Fruit fly (Drosophila melanogaster) whole organism, embryonic: Measurements from ENCODE around the gene cher.

Source experiments
- Blimp-1 ChIP-seq: fragments of 200-800 bp; sonication (Bioruptor generic); optimal IDR thresholded peaks from 3 replicates; lab custom pipeline; 2018; ENCODE audit warnings: missing biosample characterization, missing genetic modification characterization, mild to moderate bottlenecking, moderate library complexity, missing genetic modification reagents
- BtbVII ChIP-seq: fragments of 200-800 bp; sonication (Bioruptor generic); optimal IDR thresholded peaks from 3 replicates; lab custom pipeline; 2017; ENCODE audit warnings: missing biosample characterization, mild to moderate bottlenecking, missing genetic modification characterization
- CG11247 ChIP-seq: fragments of 200-800 bp; sonication (Bioruptor generic); IDR thresholded peaks from 2 replicates; pipeline ENCODE4 v1.3.6; 2022; ENCODE audit warnings: missing biosample characterization, missing genetic modification characterization
- CG11723 ChIP-seq: fragments of 200-800 bp; sonication (Bioruptor generic); optimal IDR thresholded peaks from 2 replicates; lab custom pipeline; 2017; ENCODE audit warnings: missing biosample characterization, mild to moderate bottlenecking, missing genetic modification characterization
- CG12071 ChIP-seq: fragments of 200-800 bp; sonication (Bioruptor generic); optimal IDR thresholded peaks from 3 replicates; lab custom pipeline; 2018; ENCODE audit warnings: missing biosample characterization, mild to moderate bottlenecking, missing genetic modification characterization
- CG12391 ChIP-seq: fragments of 200-800 bp; sonication (Bioruptor generic); optimal IDR thresholded peaks from 3 replicates; lab custom pipeline; 2018; ENCODE audit warnings: missing biosample characterization, mild to moderate bottlenecking, missing genetic modification characterization, moderate library complexity
- CG12769 ChIP-seq: fragments of 200-800 bp; sonication (Bioruptor generic); optimal IDR thresholded peaks from 2 replicates; lab custom pipeline; 2019; ENCODE audit warnings: missing biosample characterization, mild to moderate bottlenecking, missing genetic modification characterization, moderate library complexity
- CG13424 ChIP-seq: fragments of 200-800 bp; sonication (Bioruptor generic); optimal IDR thresholded peaks from 2 replicates; lab custom pipeline; 2019; ENCODE audit warnings: missing biosample characterization, mild to moderate bottlenecking, missing genetic modification characterization, moderate library complexity
- CG13775 ChIP-seq: fragments of 200-800 bp; sonication (Bioruptor generic); optimal IDR thresholded peaks from 3 replicates; lab custom pipeline; 2017; ENCODE audit warnings: missing biosample characterization, mild to moderate bottlenecking, missing genetic modification characterization
- CG14014 ChIP-seq: fragments of 200-800 bp; sonication (Bioruptor generic); IDR thresholded peaks from 2 replicates; pipeline ENCODE4 v1.3.6; 2022; ENCODE audit warnings: missing biosample characterization, missing genetic modification characterization
- CG15601 ChIP-seq: fragments of 200-800 bp; sonication (Bioruptor generic); optimal IDR thresholded peaks from 3 replicates; lab custom pipeline; 2019; ENCODE audit warnings: missing biosample characterization, mild to moderate bottlenecking, missing genetic modification characterization, moderate library complexity
- CG1647 ChIP-seq: fragments of 200-800 bp; sonication (Bioruptor generic); optimal IDR thresholded peaks from 3 replicates; lab custom pipeline; 2016; ENCODE audit warnings: missing biosample characterization, missing genetic modification characterization
- CG17186 ChIP-seq: fragments of 200-800 bp; sonication (Bioruptor generic); optimal IDR thresholded peaks from 3 replicates; lab custom pipeline; 2017; ENCODE audit warnings: missing biosample characterization, missing genetic modification reagents, missing genetic modification characterization
- CG2678 ChIP-seq: fragments of 200-800 bp; sonication (Bioruptor generic); optimal IDR thresholded peaks from 3 replicates; lab custom pipeline; 2019; ENCODE audit warnings: missing biosample characterization, mild to moderate bottlenecking, missing genetic modification characterization, moderate library complexity
- CG30020 ChIP-seq: fragments of 200-800 bp; optimal IDR thresholded peaks from 2 replicates; lab custom pipeline; 2019; ENCODE audit warnings: missing biosample characterization, mild to moderate bottlenecking, missing genetic modification characterization, moderate library complexity
- CG30403 ChIP-seq: fragments of 200-800 bp; sonication (Bioruptor generic); optimal IDR thresholded peaks from 3 replicates; lab custom pipeline; 2016; ENCODE audit warnings: missing biosample characterization, missing genetic modification characterization
- CG31441 ChIP-seq: fragments of 200-800 bp; sonication (Bioruptor generic); IDR thresholded peaks from 2 replicates; pipeline ENCODE4 v1.3.6; 2022; ENCODE audit warnings: missing biosample characterization, missing genetic modification characterization
- CG4424 ChIP-seq: fragments of 200-800 bp; sonication (Bioruptor generic); optimal IDR thresholded peaks from 3 replicates; lab custom pipeline; 2016; ENCODE audit warnings: missing biosample characterization, missing genetic modification characterization
- CG6689 ChIP-seq: fragments of 200-800 bp; sonication (Bioruptor generic); IDR thresholded peaks from 2 replicates; pipeline ENCODE4 v1.3.6; 2022; ENCODE audit warnings: missing biosample characterization, missing genetic modification characterization
- CG8388 ChIP-seq: fragments of 200-800 bp; sonication (Bioruptor generic); optimal IDR thresholded peaks from 2 replicates; lab custom pipeline; 2019; ENCODE audit warnings: missing biosample characterization, mild to moderate bottlenecking, missing genetic modification characterization, moderate library complexity
- CG9437 ChIP-seq: fragments of 200-800 bp; sonication (Bioruptor generic); optimal IDR thresholded peaks from 2 replicates; lab custom pipeline; 2018; ENCODE audit warnings: missing biosample characterization, mild to moderate bottlenecking, missing genetic modification characterization
- CG9817 ChIP-seq: fragments of 200-800 bp; sonication (Bioruptor generic); optimal IDR thresholded peaks from 2 replicates; lab custom pipeline; 2018; ENCODE audit warnings: missing biosample characterization, mild to moderate bottlenecking, missing genetic modification characterization, moderate library complexity
- Fer2 ChIP-seq: fragments of 200-800 bp; sonication (Bioruptor generic); optimal IDR thresholded peaks from 2 replicates; lab custom pipeline; 2018; ENCODE audit warnings: missing biosample characterization, mild to moderate bottlenecking, missing genetic modification characterization, moderate library complexity
- Hand ChIP-seq: fragments of 200-800 bp; sonication (Bioruptor generic); optimal IDR thresholded peaks from 2 replicates; lab custom pipeline; 2017; ENCODE audit warnings: mild to moderate bottlenecking, missing biosample characterization, missing genetic modification reagents, missing genetic modification characterization
- Jarid2 ChIP-seq: fragments of 200-800 bp; sonication (Bioruptor generic); optimal IDR thresholded peaks from 3 replicates; lab custom pipeline; 2017; ENCODE audit warnings: mild to moderate bottlenecking, missing biosample characterization, missing genetic modification reagents, missing genetic modification characterization
- Oaz ChIP-seq: fragments of 200-800 bp; sonication (Bioruptor generic); IDR thresholded peaks from 2 replicates; pipeline ENCODE4 v1.3.6; 2022; ENCODE audit warnings: missing biosample characterization, missing genetic modification characterization
- Oli ChIP-seq: fragments of 200-800 bp; sonication (Bioruptor generic); optimal IDR thresholded peaks from 2 replicates; lab custom pipeline; 2018; ENCODE audit warnings: missing biosample characterization, mild to moderate bottlenecking, missing genetic modification characterization, moderate library complexity
- PHDP ChIP-seq: fragments of 200-800 bp; sonication (Bioruptor generic); optimal IDR thresholded peaks from 3 replicates; lab custom pipeline; 2018; ENCODE audit warnings: missing biosample characterization, mild to moderate bottlenecking, missing genetic modification characterization, moderate library complexity
- Pdp1 ChIP-seq, 2 experiments: fragments of 200-800 bp; sonication (Bioruptor generic); optimal IDR thresholded peaks; 3 replicates each; lab custom pipeline; 2016; ENCODE audit warnings: missing biosample characterization in 2 of 2, missing genetic modification characterization in 2 of 2, mild to moderate bottlenecking in 1 of 2, moderate library complexity in 1 of 2
- Poxn ChIP-seq: fragments of 200-800 bp; sonication (Bioruptor generic); IDR thresholded peaks from 2 replicates; pipeline ENCODE4 v1.3.6; 2022; ENCODE audit warnings: missing biosample characterization, missing genetic modification characterization
- Ravus ChIP-seq: fragments of 200-800 bp; sonication (Bioruptor generic); IDR thresholded peaks from 2 replicates; pipeline ENCODE4 v1.3.6; 2022; ENCODE audit warnings: missing biosample characterization, missing genetic modification characterization
- Xrp1 ChIP-seq: fragments of 200-800 bp; sonication (Bioruptor generic); IDR thresholded peaks from 2 replicates; pipeline ENCODE4 v1.3.6; 2022; ENCODE audit warnings: missing biosample characterization, missing genetic modification characterization
- ara ChIP-seq: fragments of 200-800 bp; sonication (Bioruptor generic); IDR thresholded peaks from 2 replicates; pipeline ENCODE4 v1.3.6; 2022; ENCODE audit warnings: missing biosample characterization, missing genetic modification characterization
- crol ChIP-seq: fragments of 200-800 bp; sonication (Bioruptor generic); IDR thresholded peaks from 2 replicates; pipeline ENCODE4 v1.3.6; 2022; ENCODE audit warnings: missing biosample characterization, missing genetic modification characterization
- dmrt11E ChIP-seq: fragments of 200-800 bp; sonication (Bioruptor generic); optimal IDR thresholded peaks from 3 replicates; lab custom pipeline; 2018; ENCODE audit warnings: missing biosample characterization, mild to moderate bottlenecking, missing genetic modification characterization, moderate library complexity
- gcm ChIP-seq: fragments of 200-800 bp; sonication (Bioruptor generic); optimal IDR thresholded peaks from 2 replicates; lab custom pipeline; 2019; ENCODE audit warnings: missing biosample characterization, mild to moderate bottlenecking, missing genetic modification characterization, moderate library complexity
- grn ChIP-seq: fragments of 200-800 bp; sonication (Bioruptor generic); optimal IDR thresholded peaks from 3 replicates; lab custom pipeline; 2017; ENCODE audit warnings: missing biosample characterization, missing genetic modification characterization
- gsb-n ChIP-seq: fragments of 200-800 bp; sonication (Bioruptor generic); optimal IDR thresholded peaks from 3 replicates; lab custom pipeline; 2018; ENCODE audit warnings: missing biosample characterization, mild to moderate bottlenecking, missing genetic modification characterization
- gt ChIP-seq: fragments of 200-800 bp; sonication (Bioruptor generic); IDR thresholded peaks from 2 replicates; pipeline ENCODE4 v1.3.6; 2022; ENCODE audit warnings: missing biosample characterization, missing genetic modification characterization
- jing ChIP-seq: fragments of 200-800 bp; sonication (Bioruptor generic); optimal IDR thresholded peaks from 2 replicates; lab custom pipeline; 2018; ENCODE audit warnings: missing biosample characterization, mild to moderate bottlenecking, missing genetic modification characterization
- lola ChIP-seq, 3 experiments: fragments of >200 bp in 2 of 3; fragments of 200-800 bp in 1 of 3; sonication (Bioruptor generic) in 1 of 3; optimal IDR thresholded peaks; 2 replicates each; lab custom pipeline; 2017 to 2019; ENCODE audit warnings: missing biosample characterization in 3 of 3, missing genetic modification characterization in 3 of 3, mild to moderate bottlenecking in 1 of 3, moderate library complexity in 1 of 3
- maf-S ChIP-seq: fragments of 200-800 bp; sonication (Bioruptor generic); optimal IDR thresholded peaks from 2 replicates; lab custom pipeline; 2016; ENCODE audit warnings: missing biosample characterization, missing genetic modification characterization
- org-1 ChIP-seq: fragments of 200-800 bp; sonication (Bioruptor generic); optimal IDR thresholded peaks from 2 replicates; lab custom pipeline; 2017; ENCODE audit warnings: missing biosample characterization, missing genetic modification characterization
- rib ChIP-seq: fragments of 200-800 bp; sonication (Bioruptor generic); IDR thresholded peaks from 2 replicates; pipeline ENCODE4 v1.3.6; 2022; ENCODE audit warnings: missing biosample characterization, missing genetic modification characterization
- seq ChIP-seq: fragments of 200-800 bp; sonication (Bioruptor generic); IDR thresholded peaks from 2 replicates; pipeline ENCODE4 v1.3.6; 2022; ENCODE audit warnings: missing biosample characterization, missing genetic modification characterization
- sisA ChIP-seq: fragments of 200-800 bp; sonication (Bioruptor generic); IDR thresholded peaks from 2 replicates; pipeline ENCODE4 v1.3.6; 2022; ENCODE audit warnings: missing biosample characterization, missing genetic modification characterization
- sna ChIP-seq: fragments of 200-800 bp; sonication (Bioruptor generic); IDR thresholded peaks from 2 replicates; pipeline ENCODE4 v1.3.6; 2022; ENCODE audit warnings: missing biosample characterization, missing genetic modification characterization; ENCODE audit not compliant: partially characterized antibody
- unpg ChIP-seq: fragments of 200-800 bp; sonication (Bioruptor generic); optimal IDR thresholded peaks from 3 replicates; lab custom pipeline; 2018; ENCODE audit warnings: missing biosample characterization, mild to moderate bottlenecking, missing genetic modification characterization, moderate library complexity

Gene cher

DNA sequence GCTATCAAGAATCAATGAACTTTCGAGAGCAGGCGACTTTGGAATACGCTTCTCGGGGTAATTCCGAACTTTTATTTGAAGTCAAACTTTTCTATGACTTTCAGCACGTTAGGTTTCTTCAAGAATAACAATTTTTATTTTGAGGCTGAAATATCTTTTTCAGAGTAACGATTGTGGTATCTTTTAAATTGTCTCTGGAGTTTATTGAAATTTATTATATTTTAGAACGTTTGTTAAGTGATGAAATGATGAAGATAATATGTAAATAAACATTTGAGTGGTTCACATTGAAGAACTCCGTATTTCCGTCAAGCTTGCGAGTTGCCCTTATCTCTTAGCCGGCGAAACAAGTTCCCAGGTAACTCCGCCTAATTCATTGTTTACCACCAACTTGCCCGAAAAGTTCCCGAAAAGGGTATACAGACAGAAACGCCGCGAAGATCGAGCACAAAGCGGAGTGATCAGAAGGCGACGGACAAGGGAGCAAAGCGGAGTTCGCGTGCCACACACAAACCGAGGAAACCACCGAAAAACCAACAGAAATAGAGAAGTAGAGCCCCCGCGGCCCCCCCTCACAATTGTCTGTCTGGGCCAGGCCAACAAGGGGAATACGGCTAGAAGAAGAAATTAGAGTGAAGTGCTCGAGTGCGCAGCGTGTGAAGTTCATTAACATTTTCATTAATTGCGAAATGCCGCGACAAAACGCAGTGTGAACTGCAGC, 7.4 kb downstream of the cher start (continued):
- TF ChIP-seq gsb-n (tag; lab: Kevin White, UChicago), result peak; percentile 42
- TF ChIP-seq Hand (GFP tag; lab: Kevin White, UChicago), result no peak
- peak; percentile 42 for TF ChIP-seq CG2678 (tag; lab: Kevin White, UChicago)
- 0 out of 2 replicates have a peak, but pooled peaks have one; percentile 34 for TF ChIP-seq ara (GFP tag; lab: Robert Waterston, UW)
- peak; percentile 18 for TF ChIP-seq CG13424 (tag; lab: Kevin White, UChicago)
- peak; percentile 62 for TF ChIP-seq dmrt11E (tag; lab: Kevin White, UChicago)
- TF ChIP-seq CG8388, result peak; percentile 8
- TF ChIP-seq org-1 (GFP tag; lab: Kevin White, UChicago), result no peak
- no peak for TF ChIP-seq CG9817 (tag; lab: Kevin White, UChicago)
- TF ChIP-seq CG6689, result 0 out of 2 replicates have a peak, but pooled peaks have one; percentile 8
- peak; percentile 29 for TF ChIP-seq CG15601 (tag; lab: Kevin White, UChicago)
- TF ChIP-seq Ravus (GFP tag; lab: Robert Waterston, UW), result no peak
- no peak for TF ChIP-seq CG1647
- peak; percentile 28 for TF ChIP-seq unpg
- peak; percentile 12 for TF ChIP-seq gcm (GFP tag; lab: Kevin White, UChicago)
- TF ChIP-seq CG12769 (tag; lab: Kevin White, UChicago), result peak; percentile 7
- TF ChIP-seq maf-S, result no peak
- no peak for TF ChIP-seq BtbVII (GFP tag; lab: Kevin White, UChicago)
- TF ChIP-seq CG9437 (GFP tag; lab: Kevin White, UChicago), result peak; percentile 2
- TF ChIP-seq Jarid2 (GFP tag; lab: Kevin White, UChicago), result no peak
- TF ChIP-seq Oli (tag; lab: Kevin White, UChicago), result peak; percentile 22
- TF ChIP-seq CG17186 (GFP tag; lab: Kevin White, UChicago), result no peak
- no peak for TF ChIP-seq sna (GFP tag; lab: Robert Waterston, UW)
- peak; percentile 29 for TF ChIP-seq CG12391 (tag; lab: Kevin White, UChicago)
- no peak for TF ChIP-seq CG11723 (GFP tag; lab: Kevin White, UChicago)
- no peak for TF ChIP-seq sisA
- TF ChIP-seq CG12071 (GFP tag; lab: Kevin White, UChicago), result no peak
- no peak for TF ChIP-seq gt (GFP tag; lab: Robert Waterston, UW)
- TF ChIP-seq PHDP (tag; lab: Kevin White, UChicago), result peak; percentile 25
- peak; percentile 39 for TF ChIP-seq Blimp-1 (GFP tag; lab: Kevin White, UChicago)
- peak; percentile 58; the same call in 1 of the 2 replicates for TF ChIP-seq Xrp1 (GFP tag; lab: Robert Waterston, UW)
- peak; percentile 20; the same call in 1 of the 2 replicates for TF ChIP-seq rib (GFP tag; lab: Robert Waterston, UW)
- TF ChIP-seq grn (GFP tag; lab: Kevin White, UChicago), result peak; percentile 34
- TF ChIP-seq Pdp1 (GFP tag; optimal IDR thresholded peaks at IDR 0.05; lab: Kevin White, UChicago), result peak in 1 of 2 experiments; percentile 10
- 0 out of 2 replicates have a peak, but pooled peaks have one; percentile 25 for TF ChIP-seq CG31441 (GFP tag; lab: Robert Waterston, UW)
- no peak for TF ChIP-seq CG30020
- TF ChIP-seq Poxn (GFP tag; lab: Robert Waterston, UW), result no peak
- TF ChIP-seq Fer2 (tag; lab: Kevin White, UChicago), result no peak
- peak; percentile 24 for TF ChIP-seq CG4424 (GFP tag; lab: Kevin White, UChicago)
- peak; percentile 34; the same call in 1 of the 2 replicates for TF ChIP-seq Oaz (GFP tag; lab: Robert Waterston, UW)
- TF ChIP-seq crol (GFP tag; lab: Robert Waterston, UW), result peak; percentile 85
- TF ChIP-seq CG14014 (GFP tag; lab: Robert Waterston, UW), result no peak
- TF ChIP-seq CG30403 (GFP tag; lab: Kevin White, UChicago), result peak; percentile 37
- no peak for TF ChIP-seq CG11247 (GFP tag; lab: Robert Waterston, UW)
- TF ChIP-seq seq (GFP tag; lab: Robert Waterston, UW), result no peak
- no peak for TF ChIP-seq CG13775
- TF ChIP-seq lola (GFP tag; optimal IDR thresholded peaks at IDR 0.05; lab: Kevin White, UChicago), result peak in 1 of 3 experiments; percentile 60
- TF ChIP-seq jing (GFP tag; lab: Kevin White, UChicago), result no peak
